Worm (Caenorhabditis elegans) whole organism, L2 larva: ENCODE data around the gene T16G1.4.

Experiments used
- C34F6.9 ChIP-seq: fragments of 150-350 bp; optimal IDR thresholded peaks from 2 replicates; lab custom pipeline; 2014; ENCODE audit warnings: missing biosample characterization, missing genetic modification characterization
- F13H6.1 ChIP-seq: sonication (generic microtip); optimal IDR thresholded peaks from 2 replicates; lab custom pipeline; 2016; ENCODE audit warnings: missing genetic modification characterization, missing compliant biosample characterization
- R02D3.7 ChIP-seq: fragments of 150-350 bp; optimal IDR thresholded peaks from 2 replicates; lab custom pipeline; 2014; ENCODE audit warnings: missing biosample characterization, missing genetic modification characterization
- alr-1 ChIP-seq: fragments of 150-350 bp; optimal IDR thresholded peaks from 2 replicates; lab custom pipeline; 2014; ENCODE audit warnings: missing biosample characterization, missing genetic modification characterization
- aly-2 ChIP-seq: fragments of 150-350 bp; optimal IDR thresholded peaks from 2 replicates; lab custom pipeline; 2014; ENCODE audit warnings: missing biosample characterization, missing genetic modification characterization
- ama-1 ChIP-seq: fragments of 150-350 bp; optimal IDR thresholded peaks from 2 replicates; lab custom pipeline; 2018; ENCODE audit warnings: inconsistent platforms
- blmp-1 ChIP-seq: sonication (generic microtip); optimal IDR thresholded peaks from 2 replicates; lab custom pipeline; 2017; ENCODE audit warnings: missing genetic modification characterization, mild to moderate bottlenecking, missing compliant biosample characterization, antibody characterized with exemption, moderate library complexity; ENCODE audit not compliant: insufficient read depth
- ceh-16 ChIP-seq: fragments of 150-350 bp; optimal IDR thresholded peaks from 2 replicates; lab custom pipeline; 2014; ENCODE audit warnings: missing biosample characterization, missing genetic modification characterization
- ceh-82 ChIP-seq: fragments of 150-350 bp; optimal IDR thresholded peaks from 2 replicates; lab custom pipeline; 2014; ENCODE audit warnings: missing biosample characterization, missing genetic modification characterization
- crh-2 ChIP-seq: sonication (generic microtip); optimal IDR thresholded peaks from 2 replicates; lab custom pipeline; 2017; ENCODE audit warnings: missing biosample characterization, missing genetic modification characterization
- dmd-4 ChIP-seq: sonication (generic microtip); optimal IDR thresholded peaks from 2 replicates; lab custom pipeline; 2017; ENCODE audit warnings: missing biosample characterization, missing genetic modification characterization
- elt-1 ChIP-seq: fragments of 150-350 bp; optimal IDR thresholded peaks from 2 replicates; lab custom pipeline; 2014; ENCODE audit warnings: missing biosample characterization, missing genetic modification characterization
- elt-3 ChIP-seq: sonication (generic microtip); optimal IDR thresholded peaks from 2 replicates; lab custom pipeline; 2017; ENCODE audit warnings: missing biosample characterization, missing genetic modification characterization
- fos-1 ChIP-seq: fragments of 150-350 bp; optimal IDR thresholded peaks from 2 replicates; lab custom pipeline; 2014; ENCODE audit warnings: missing biosample characterization, missing genetic modification characterization
- gmeb-1 ChIP-seq: fragments of 150-350 bp; optimal IDR thresholded peaks from 2 replicates; lab custom pipeline; 2014; ENCODE audit warnings: missing biosample characterization, missing genetic modification characterization
- lin-11 ChIP-seq: fragments of 150-350 bp; sonication (generic microtip); optimal IDR thresholded peaks from 2 replicates; lab custom pipeline; 2014; ENCODE audit warnings: missing biosample characterization, missing genetic modification characterization, inconsistent platforms, mixed read lengths
- lin-13 ChIP-seq: fragments of 150-350 bp; optimal IDR thresholded peaks from 2 replicates; lab custom pipeline; 2014; ENCODE audit warnings: missing biosample characterization, missing genetic modification reagents, missing genetic modification characterization
- lsy-2 ChIP-seq, 2 experiments: fragments of 150-350 bp in 1 of 2; sonication (generic microtip) in 1 of 2; optimal IDR thresholded peaks; 2 replicates each; lab custom pipeline; 2014 to 2017; ENCODE audit warnings: missing biosample characterization in 2 of 2, missing genetic modification characterization in 2 of 2
- mab-5 ChIP-seq: fragments of 150-350 bp; optimal IDR thresholded peaks from 2 replicates; lab custom pipeline; 2014; ENCODE audit warnings: missing biosample characterization, missing genetic modification characterization
- mbf-1 ChIP-seq: sonication (generic microtip); optimal IDR thresholded peaks from 2 replicates; lab custom pipeline; 2017; ENCODE audit warnings: missing biosample characterization, missing genetic modification characterization
- mdl-1 ChIP-seq, 2 experiments: fragments of 150-350 bp in 1 of 2; sonication (generic microtip) in 1 of 2; optimal IDR thresholded peaks; 2 replicates each; lab custom pipeline; 2017; ENCODE audit warnings: missing biosample characterization in 2 of 2, missing genetic modification characterization in 2 of 2
- nhr-10 ChIP-seq: sonication (generic microtip); optimal IDR thresholded peaks from 2 replicates; lab custom pipeline; 2017; ENCODE audit warnings: missing biosample characterization, missing genetic modification characterization
- nhr-11 ChIP-seq: fragments of 150-350 bp; optimal IDR thresholded peaks from 2 replicates; lab custom pipeline; 2014; ENCODE audit warnings: missing biosample characterization, missing genetic modification characterization
- nhr-129 ChIP-seq: fragments of 150-350 bp; optimal IDR thresholded peaks from 2 replicates; lab custom pipeline; 2014; ENCODE audit warnings: missing biosample characterization, missing genetic modification characterization
- nhr-21 ChIP-seq: fragments of 150-350 bp; optimal IDR thresholded peaks from 2 replicates; lab custom pipeline; 2014; ENCODE audit warnings: missing biosample characterization, missing genetic modification characterization
- nhr-23 ChIP-seq: fragments of 150-350 bp; optimal IDR thresholded peaks from 2 replicates; lab custom pipeline; 2014; ENCODE audit warnings: missing biosample characterization, missing genetic modification reagents, missing genetic modification characterization
- nhr-25 ChIP-seq: fragments of 150-350 bp; sonication (generic microtip); optimal IDR thresholded peaks from 3 replicates; lab custom pipeline; 2014; ENCODE audit warnings: missing biosample characterization, missing genetic modification characterization
- nhr-6 ChIP-seq: fragments of 150-350 bp; optimal IDR thresholded peaks from 2 replicates; lab custom pipeline; 2014; ENCODE audit warnings: missing biosample characterization, missing genetic modification characterization
- nhr-77 ChIP-seq: fragments of 150-350 bp; optimal IDR thresholded peaks from 2 replicates; lab custom pipeline; 2014; ENCODE audit warnings: missing biosample characterization, missing genetic modification characterization
- peb-1 ChIP-seq: fragments of 150-350 bp; optimal IDR thresholded peaks from 2 replicates; lab custom pipeline; 2014; ENCODE audit warnings: missing biosample characterization, missing genetic modification characterization
- skn-1 ChIP-seq: sonication (generic microtip); optimal IDR thresholded peaks from 2 replicates; lab custom pipeline; 2017; ENCODE audit warnings: missing biosample characterization, missing genetic modification characterization
- sma-3 ChIP-seq: sonication (generic microtip); optimal IDR thresholded peaks from 2 replicates; lab custom pipeline; 2016; ENCODE audit warnings: missing genetic modification reagents, missing genetic modification characterization, missing compliant biosample characterization
- sma-9 ChIP-seq, 2 experiments: fragments of 150-350 bp in 1 of 2; sonication (generic microtip) in 1 of 2; optimal IDR thresholded peaks; 2 replicates each; lab custom pipeline; 2014 to 2016; ENCODE audit warnings: missing genetic modification characterization in 2 of 2, mild to moderate bottlenecking in 1 of 2, missing biosample characterization in 1 of 2, missing compliant biosample characterization in 1 of 2, missing genetic modification reagents in 1 of 2, moderate library complexity in 1 of 2
- unc-39 ChIP-seq: fragments of 150-350 bp; optimal IDR thresholded peaks from 2 replicates; lab custom pipeline; 2014; ENCODE audit warnings: missing biosample characterization, missing genetic modification characterization
- unc-55 ChIP-seq: fragments of 150-350 bp; sonication (generic microtip); optimal IDR thresholded peaks from 3 replicates; lab custom pipeline; 2014; ENCODE audit warnings: missing biosample characterization, missing genetic modification reagents, missing genetic modification characterization
- unc-62 ChIP-seq: fragments of 150-350 bp; optimal IDR thresholded peaks from 2 replicates; lab custom pipeline; 2014; ENCODE audit warnings: missing biosample characterization, missing genetic modification reagents, missing genetic modification characterization
- ztf-1 ChIP-seq: fragments of 200-800 bp; sonication (Bioruptor generic); conservative IDR thresholded peaks from 2 replicates; pipeline ENCODE4 v1.3.6; 2022; ENCODE audit warnings: missing genetic modification characterization, missing compliant biosample characterization
- ztf-4 ChIP-seq: fragments of 150-350 bp; optimal IDR thresholded peaks from 2 replicates; lab custom pipeline; 2014; ENCODE audit warnings: missing biosample characterization, missing genetic modification characterization

T16G1.4 gene

ce11 chrV:12904054-12904453 lies 37.6 kb downstream of the T16G1.4 start, which contains the start of gene ttr-27:
Gene ttr-27 (minus strand): TSS chrV:12904098.
- peak; percentile 21 for TF ChIP-seq sma-9 (GFP tag; optimal IDR thresholded peaks at IDR 0.05; lab: Kevin White, UChicago)
- no peak for TF ChIP-seq sma-9 (tag; optimal IDR thresholded peaks at IDR 0.05; lab: Kevin White, UChicago)
- no peak for TF ChIP-seq alr-1 (tag; lab: Kevin White, UChicago)
- TF ChIP-seq ama-1: no peak
- TF ChIP-seq aly-2 (tag; lab: Kevin White, UChicago): no peak
- peak; percentile 67 for TF ChIP-seq F13H6.1 (tag; lab: Kevin White, UChicago)
- no peak for TF ChIP-seq skn-1
- TF ChIP-seq ztf-1 (GFP tag; lab: Robert Waterston, UW): no peak
- no peak for TF ChIP-seq sma-3
- no peak for TF ChIP-seq unc-39
- TF ChIP-seq mdl-1 (tag; optimal IDR thresholded peaks at IDR 0.05; lab: Kevin White, UChicago): no peak
- no peak for TF ChIP-seq peb-1 (tag; lab: Kevin White, UChicago)
- TF ChIP-seq, all 48 proteins: peak for 2

ce11 chrV:12901301-12901700 lies 40.3 kb downstream of the T16G1.4 start:
- TF ChIP-seq blmp-1 (no peak), skn-1 (no peak), nhr-21 (tag; lab: Kevin White, UChicago) (no peak), nhr-77 (no peak), nhr-25 (tag; lab: Kevin White, UChicago) (no peak), nhr-11 (tag; lab: Kevin White, UChicago) (no peak), mab-5 (tag; lab: Kevin White, UChicago) (no peak), gmeb-1 (tag; lab: Kevin White, UChicago) (no peak), ama-1 (no peak), nhr-10 (tag; lab: Kevin White, UChicago) (no peak), fos-1 (no peak), elt-1 (tag; lab: Kevin White, UChicago) (no peak), mdl-1 (tag; optimal IDR thresholded peaks at IDR 0.05; lab: Kevin White, UChicago) (no peak), peb-1 (tag; lab: Kevin White, UChicago) (no peak), nhr-6 (no peak), lin-11 (tag; lab: Kevin White, UChicago) (no peak), ztf-4 (tag; lab: Kevin White, UChicago) (no peak), ceh-82 (tag; lab: Kevin White, UChicago) (no peak)

ce11 chrV:12898583-12899232 lies 42.9 kb downstream of the T16G1.4 start:
- TF ChIP-seq C34F6.9 (peak; percentile 0), unc-62 (no peak), mab-5 (tag; lab: Kevin White, UChicago) (peak; percentile 37), unc-55 (peak; percentile 34), nhr-25 (tag; lab: Kevin White, UChicago) (no peak), aly-2 (tag; lab: Kevin White, UChicago) (no peak)
- TF ChIP-seq, all 48 proteins: peak for 3

- TF ChIP-seq ztf-4 (tag; lab: Kevin White, UChicago) (no peak), ceh-16 (tag; lab: Kevin White, UChicago) (no peak), elt-3 (tag; lab: Kevin White, UChicago) (no peak), lsy-2 (tag; optimal IDR thresholded peaks at IDR 0.05; lab: Kevin White, UChicago) (no peak), unc-55 (peak; percentile 26), nhr-21 (tag; lab: Kevin White, UChicago) (no peak), sma-3 (no peak)
- TF ChIP-seq, all 48 proteins: peak for 1
These were observed 44.3 kb downstream of the T16G1.4 start for ce11 chrV:12897338-12897737.

ce11 chrV:12896850-12897249 lies 44.8 kb downstream of the T16G1.4 start:
- TF ChIP-seq crh-2 (tag; lab: Kevin White, UChicago) (peak; percentile 22), nhr-77 (no peak), F13H6.1 (tag; lab: Kevin White, UChicago) (peak; percentile 15), nhr-6 (no peak), R02D3.7 (no peak), nhr-23 (tag; lab: Kevin White, UChicago) (no peak), unc-39 (no peak), nhr-25 (tag; lab: Kevin White, UChicago) (no peak), unc-62 (no peak), gmeb-1 (tag; lab: Kevin White, UChicago) (no peak), elt-3 (tag; lab: Kevin White, UChicago) (no peak), nhr-129 (tag; lab: Kevin White, UChicago) (peak; percentile 14), lin-13 (GFP tag; lab: Kevin White, UChicago) (no peak), mdl-1 (tag; optimal IDR thresholded peaks at IDR 0.05; lab: Kevin White, UChicago) (no peak), alr-1 (tag; lab: Kevin White, UChicago) (no peak), mbf-1 (no peak), dmd-4 (tag; lab: Kevin White, UChicago) (no peak)
- TF ChIP-seq, all 48 proteins: peak for 3
